Fruit fly (Drosophila melanogaster) whole organism: ENCODE results near the gene JMJD7.

Source experiments
- Dll ChIP-seq: fragments of >200 bp; optimal IDR thresholded peaks from 2 replicates; lab custom pipeline; 2017
- psq ChIP-seq: fragments of >200 bp; optimal IDR thresholded peaks from 2 replicates; lab custom pipeline; 2017

DNA sequence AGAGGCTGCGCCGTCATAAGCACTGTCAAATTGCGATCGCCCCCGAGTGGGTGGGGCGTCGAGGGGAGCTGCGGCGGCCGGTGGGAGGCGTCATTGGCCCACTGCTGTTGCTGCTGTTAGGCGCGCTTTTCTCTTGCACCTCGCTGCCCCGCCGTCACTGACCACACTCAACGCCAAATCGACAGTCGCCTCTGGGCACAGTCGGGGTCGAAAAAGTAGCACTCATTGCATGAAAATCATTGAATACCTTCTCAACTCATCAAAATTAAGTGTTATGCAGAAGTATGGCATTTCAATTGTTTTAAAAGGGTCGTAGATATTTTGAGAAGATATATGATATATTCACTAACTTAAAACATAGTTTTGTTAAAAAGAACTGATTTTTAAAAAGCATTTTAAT, 2.2 kb upstream of the JMJD7 start:
- TF ChIP-seq psq (no peak), Dll (lab: Kevin White, UChicago) (no peak)
